Fruit fly (Drosophila melanogaster) whole organism, embryonic: ENCODE measurements around the gene Gorab.

ENCODE experiments used
- Adf1 ChIP-seq: fragments of 200-800 bp; sonication (Bioruptor generic); IDR thresholded peaks from 2 replicates; pipeline ENCODE4 v1.3.6; 2022; ENCODE audit warnings: missing biosample characterization, missing genetic modification characterization
- Aef1 ChIP-seq: fragments of 200-800 bp; sonication (Bioruptor generic); IDR thresholded peaks from 3 replicates; pipeline ENCODE4 v1.3.6; 2022; ENCODE audit warnings: missing biosample characterization, missing genetic modification characterization
- BEAF-32 ChIP-seq: fragments of 200-800 bp; sonication (Bioruptor generic); optimal IDR thresholded peaks from 3 replicates; lab custom pipeline; 2017; ENCODE audit warnings: missing biosample characterization, missing genetic modification characterization, mild to moderate bottlenecking, moderate library complexity, missing genetic modification reagents
- CG1024 ChIP-seq: fragments of 200-800 bp; sonication (Bioruptor generic); IDR thresholded peaks from 2 replicates; pipeline ENCODE4 v1.3.6; 2022; ENCODE audit warnings: missing biosample characterization, missing genetic modification characterization
- CG11085 ChIP-seq: fragments of 200-800 bp; sonication (Bioruptor generic); IDR thresholded peaks from 2 replicates; pipeline ENCODE4 v1.3.6; 2022; ENCODE audit warnings: missing biosample characterization, missing genetic modification characterization
- CG11398 ChIP-seq: fragments of 200-800 bp; sonication (Bioruptor generic); optimal IDR thresholded peaks from 2 replicates; lab custom pipeline; 2016; ENCODE audit warnings: missing biosample characterization, missing genetic modification characterization
- CG12769 ChIP-seq: fragments of 200-800 bp; sonication (Bioruptor generic); optimal IDR thresholded peaks from 2 replicates; lab custom pipeline; 2019; ENCODE audit warnings: missing biosample characterization, mild to moderate bottlenecking, missing genetic modification characterization, moderate library complexity
- CG13287 ChIP-seq: fragments of 200-800 bp; sonication (Bioruptor generic); IDR thresholded peaks from 2 replicates; pipeline ENCODE4 v1.3.6; 2022; ENCODE audit warnings: missing biosample characterization, missing genetic modification characterization; ENCODE audit not compliant: partially characterized antibody
- CG1603 ChIP-seq: fragments of 200-800 bp; sonication (Bioruptor generic); optimal IDR thresholded peaks from 2 replicates; lab custom pipeline; 2019; ENCODE audit warnings: missing biosample characterization, mild to moderate bottlenecking, missing genetic modification characterization, moderate library complexity
- CG16815 ChIP-seq: fragments of 200-800 bp; sonication (Bioruptor generic); optimal IDR thresholded peaks from 3 replicates; lab custom pipeline; 2017; ENCODE audit warnings: missing biosample characterization, mild to moderate bottlenecking, missing genetic modification characterization
- CG17359 ChIP-seq: fragments of 200-800 bp; sonication (Bioruptor generic); optimal IDR thresholded peaks from 3 replicates; lab custom pipeline; 2018; ENCODE audit warnings: missing biosample characterization, mild to moderate bottlenecking, missing genetic modification characterization, moderate library complexity
- CG18262 ChIP-seq: fragments of 200-800 bp; optimal IDR thresholded peaks from 3 replicates; lab custom pipeline; 2019; ENCODE audit warnings: missing biosample characterization, mild to moderate bottlenecking, missing genetic modification characterization, moderate library complexity
- CG1832 ChIP-seq: fragments of 200-800 bp; sonication (Bioruptor generic); optimal IDR thresholded peaks from 2 replicates; lab custom pipeline; 2017; ENCODE audit warnings: missing biosample characterization, mild to moderate bottlenecking, missing genetic modification characterization, inconsistent platforms
- CG32532 ChIP-seq: fragments of 200-800 bp; sonication (Bioruptor generic); IDR thresholded peaks from 2 replicates; pipeline ENCODE4 v1.3.6; 2022; ENCODE audit warnings: missing biosample characterization, missing genetic modification characterization
- CG32767 ChIP-seq: fragments of 200-800 bp; sonication (Bioruptor generic); IDR thresholded peaks from 2 replicates; pipeline ENCODE4 v1.3.6; 2022; ENCODE audit warnings: missing biosample characterization, missing genetic modification characterization
- CG3726 ChIP-seq: fragments of 200-800 bp; sonication (Bioruptor generic); IDR thresholded peaks from 3 replicates; pipeline ENCODE4, ENCODE4 v1.3.6; 2022; ENCODE audit warnings: missing biosample characterization, missing genetic modification characterization
- CG6791 ChIP-seq: fragments of 200-800 bp; sonication (Bioruptor generic); IDR thresholded peaks from 3 replicates; pipeline ENCODE4 v1.3.6; 2022; ENCODE audit warnings: missing biosample characterization, missing genetic modification characterization; ENCODE audit not compliant: partially characterized antibody
- CG8359 ChIP-seq: fragments of 200-800 bp; sonication (Bioruptor generic); optimal IDR thresholded peaks from 2 replicates; lab custom pipeline; 2017; ENCODE audit warnings: missing biosample characterization, mild to moderate bottlenecking, missing genetic modification characterization, borderline replicate concordance
- Drgx ChIP-seq: fragments of 200-800 bp; sonication (Bioruptor generic); IDR thresholded peaks from 2 replicates; pipeline ENCODE4 v1.3.6; 2022; ENCODE audit warnings: missing biosample characterization, missing genetic modification characterization
- Ets65A ChIP-seq: fragments of 200-800 bp; sonication (Bioruptor generic); peaks from one replicate; lab custom pipeline; 2016; ENCODE audit warnings: missing biosample characterization, missing genetic modification characterization
- Ets97D ChIP-seq: fragments of 200-800 bp; sonication (Bioruptor generic); optimal IDR thresholded peaks from 3 replicates; lab custom pipeline; 2016; ENCODE audit warnings: missing biosample characterization, missing genetic modification characterization
- GATAe ChIP-seq: fragments of 200-800 bp; sonication (Bioruptor generic); conservative IDR thresholded peaks from 2 replicates; pipeline ENCODE4 v1.3.6; 2022; ENCODE audit warnings: missing biosample characterization, missing genetic modification characterization
- HLH3B ChIP-seq: fragments of 200-800 bp; sonication (Bioruptor generic); IDR thresholded peaks from 2 replicates; pipeline ENCODE4 v1.3.6; 2022; ENCODE audit warnings: missing biosample characterization, missing genetic modification characterization
- Hmr ChIP-seq: fragments of 200-800 bp; sonication (Bioruptor generic); optimal IDR thresholded peaks from 3 replicates; lab custom pipeline; 2017; ENCODE audit warnings: mild to moderate bottlenecking, missing biosample characterization, missing genetic modification reagents, missing genetic modification characterization
- Hr39 ChIP-seq: fragments of >200 bp; optimal IDR thresholded peaks from 2 replicates; lab custom pipeline; 2017
- MESR4 ChIP-seq: fragments of 200-800 bp; sonication (Bioruptor generic); optimal IDR thresholded peaks from 2 replicates; lab custom pipeline; 2018; ENCODE audit warnings: missing biosample characterization, mild to moderate bottlenecking, missing genetic modification characterization, moderate library complexity
- MTF-1 ChIP-seq: fragments of 200-800 bp; sonication (Bioruptor generic); optimal IDR thresholded peaks from 2 replicates; lab custom pipeline; 2018; ENCODE audit warnings: missing biosample characterization, mild to moderate bottlenecking, missing genetic modification characterization, borderline replicate concordance
- Sry-β ChIP-seq: fragments of 200-800 bp; sonication (Bioruptor generic); optimal IDR thresholded peaks from 2 replicates; lab custom pipeline; 2018; ENCODE audit warnings: missing biosample characterization, mild to moderate bottlenecking, missing genetic modification characterization, moderate library complexity
- Taf1 ChIP-seq: fragments of 200-800 bp; sonication (Bioruptor generic); IDR thresholded peaks from 2 replicates; pipeline ENCODE4 v1.3.6; 2022; ENCODE audit warnings: missing biosample characterization, missing genetic modification characterization
- Tbp ChIP-seq: fragments of >200 bp; optimal IDR thresholded peaks from 2 replicates; lab custom pipeline; 2018; ENCODE audit warnings: missing biosample characterization, missing genetic modification characterization
- Xbp1 ChIP-seq: fragments of 200-800 bp; sonication (Bioruptor generic); optimal IDR thresholded peaks from 3 replicates; lab custom pipeline; 2016; ENCODE audit warnings: missing biosample characterization, mild to moderate bottlenecking, missing genetic modification characterization
- bab2 ChIP-seq: fragments of 200-800 bp; sonication (Bioruptor generic); optimal IDR thresholded peaks from 2 replicates; lab custom pipeline; 2016; ENCODE audit warnings: missing biosample characterization, missing genetic modification characterization
- bbx ChIP-seq: fragments of 200-800 bp; sonication (Bioruptor generic); IDR thresholded peaks from 2 replicates; pipeline ENCODE4 v1.3.6; 2022; ENCODE audit warnings: missing biosample characterization, missing genetic modification characterization; ENCODE audit not compliant: partially characterized antibody
- chinmo ChIP-seq: fragments of 200-800 bp; sonication (Bioruptor generic); IDR thresholded peaks from 4 replicates; pipeline ENCODE4 v1.3.6; 2022; ENCODE audit warnings: missing biosample characterization, missing genetic modification characterization; ENCODE audit not compliant: partially characterized antibody
- corto ChIP-seq: fragments of 200-800 bp; sonication (Bioruptor generic); optimal IDR thresholded peaks from 2 replicates; lab custom pipeline; 2016; ENCODE audit warnings: missing biosample characterization, mild to moderate bottlenecking, missing genetic modification characterization, moderate library complexity
- dm ChIP-seq: fragments of 200-800 bp; sonication (Bioruptor generic); optimal IDR thresholded peaks from 3 replicates; lab custom pipeline; 2016; ENCODE audit warnings: missing biosample characterization, missing genetic modification characterization
- en ChIP-seq: fragments of 200-800 bp; sonication (Bioruptor generic); optimal IDR thresholded peaks from 2 replicates; lab custom pipeline; 2016; ENCODE audit warnings: missing biosample characterization, missing genetic modification characterization
- eyg ChIP-seq: fragments of 200-800 bp; sonication (Bioruptor generic); optimal IDR thresholded peaks from 3 replicates; lab custom pipeline; 2016; ENCODE audit warnings: missing biosample characterization, missing genetic modification characterization
- fd64A ChIP-seq: fragments of 200-800 bp; sonication (Bioruptor generic); optimal IDR thresholded peaks from 3 replicates; lab custom pipeline; 2018; ENCODE audit warnings: missing biosample characterization, mild to moderate bottlenecking, missing genetic modification characterization
- gcm ChIP-seq: fragments of 200-800 bp; sonication (Bioruptor generic); optimal IDR thresholded peaks from 2 replicates; lab custom pipeline; 2019; ENCODE audit warnings: missing biosample characterization, mild to moderate bottlenecking, missing genetic modification characterization, moderate library complexity
- ken ChIP-seq: fragments of 200-800 bp; sonication (Bioruptor generic); IDR thresholded peaks from 3 replicates; pipeline ENCODE4 v1.3.6; 2022; ENCODE audit warnings: missing biosample characterization, missing genetic modification characterization
- lmd ChIP-seq: fragments of 200-800 bp; sonication (Bioruptor generic); IDR thresholded peaks from 2 replicates; pipeline ENCODE4 v1.3.6; 2022; ENCODE audit warnings: missing biosample characterization, missing genetic modification characterization
- mld ChIP-seq: fragments of 200-800 bp; sonication (Bioruptor generic); IDR thresholded peaks from 3 replicates; pipeline ENCODE4 v1.3.6; 2022; ENCODE audit warnings: missing biosample characterization, missing genetic modification characterization; ENCODE audit not compliant: partially characterized antibody
- nerfin-2 ChIP-seq: fragments of 200-800 bp; sonication (Bioruptor generic); IDR thresholded peaks from 2 replicates; pipeline ENCODE4 v1.3.6; 2022; ENCODE audit warnings: missing biosample characterization, missing genetic modification characterization; ENCODE audit not compliant: partially characterized antibody
- rib ChIP-seq: fragments of 200-800 bp; sonication (Bioruptor generic); IDR thresholded peaks from 2 replicates; pipeline ENCODE4 v1.3.6; 2022; ENCODE audit warnings: missing biosample characterization, missing genetic modification characterization
- sim ChIP-seq: fragments of 200-800 bp; sonication (Bioruptor generic); IDR thresholded peaks from 2 replicates; pipeline ENCODE4 v1.3.6; 2022; ENCODE audit warnings: missing biosample characterization, missing genetic modification characterization
- sqz ChIP-seq: fragments of 200-800 bp; sonication (Bioruptor generic); optimal IDR thresholded peaks from 3 replicates; lab custom pipeline; 2018; ENCODE audit warnings: missing biosample characterization, mild to moderate bottlenecking, missing genetic modification characterization
- tio ChIP-seq: fragments of 200-800 bp; sonication (Bioruptor generic); optimal IDR thresholded peaks from 2 replicates; lab custom pipeline; 2017; ENCODE audit warnings: missing biosample characterization, missing genetic modification characterization, inconsistent platforms
- tna ChIP-seq: fragments of 200-800 bp; sonication (Bioruptor generic); IDR thresholded peaks from 2 replicates; pipeline ENCODE4 v1.3.6; 2022; ENCODE audit warnings: missing biosample characterization, missing genetic modification characterization; ENCODE audit not compliant: partially characterized antibody
- wek ChIP-seq: fragments of 200-800 bp; sonication (Bioruptor generic); optimal IDR thresholded peaks from 3 replicates; lab custom pipeline; 2018; ENCODE audit warnings: missing biosample characterization, mild to moderate bottlenecking, missing genetic modification characterization, moderate library complexity

Gorab gene

DNA sequence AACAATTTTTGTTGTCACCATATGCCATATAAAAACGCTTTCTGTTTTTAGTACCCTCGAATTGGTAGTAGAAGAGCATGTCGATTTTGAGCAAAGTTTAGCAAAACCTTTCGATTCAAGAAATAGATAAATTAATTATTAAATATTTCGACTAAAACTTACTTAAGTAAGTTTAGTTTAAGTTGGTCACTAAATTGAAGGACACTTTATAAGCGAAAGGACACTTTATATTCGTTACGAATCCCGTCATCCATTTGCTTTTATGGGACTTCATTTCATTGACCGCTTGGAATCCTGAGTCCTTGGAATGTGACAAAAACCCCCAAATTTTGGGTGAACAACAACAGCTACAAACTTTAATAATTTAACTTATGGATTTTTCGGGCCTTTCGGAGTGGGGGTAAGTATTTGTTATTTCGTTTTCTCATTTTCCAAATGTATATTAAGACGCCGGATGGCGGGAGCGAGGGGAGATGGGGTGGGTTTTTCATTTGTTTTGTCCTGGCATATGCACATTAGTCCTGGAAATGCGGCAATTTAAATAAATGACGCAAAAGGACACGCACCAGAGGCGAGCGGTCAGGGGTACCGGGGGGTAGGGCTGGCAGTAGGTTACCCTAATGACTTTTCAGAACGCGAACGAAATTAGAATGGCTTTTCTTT is 30.4 kb upstream of the Gorab start (continued):
- no peak for TF ChIP-seq CG11398
- peak; percentile 16 for TF ChIP-seq CG1603 (tag; lab: Kevin White, UChicago)
- no peak for TF ChIP-seq mld
- no peak for TF ChIP-seq dm (GFP tag; lab: Kevin White, UChicago)
- TF ChIP-seq Hr39 (lab: Kevin White, UChicago), result no peak
- peak; percentile 55 for TF ChIP-seq CG17359 (tag; lab: Kevin White, UChicago)
- no peak for TF ChIP-seq CG13287
- TF ChIP-seq CG16815, result peak; percentile 3
- TF ChIP-seq HLH3B (GFP tag; lab: Robert Waterston, UW), result no peak
- no peak for TF ChIP-seq Tbp (GFP tag; lab: Kevin White, UChicago)
- no peak for TF ChIP-seq CG11085 (GFP tag; lab: Robert Waterston, UW)
- no peak for TF ChIP-seq en (GFP tag; lab: Kevin White, UChicago)
- no peak for TF ChIP-seq CG8359 (GFP tag; lab: Kevin White, UChicago)
- no peak for TF ChIP-seq wek
- TF ChIP-seq Drgx, result no peak
- TF ChIP-seq Aef1 (GFP tag; lab: Robert Waterston, UW), result no peak
- no peak for TF ChIP-seq bbx (GFP tag; lab: Robert Waterston, UW)
- peak; percentile 12; the same call in 1 of the 2 replicates for TF ChIP-seq CG32532 (GFP tag; lab: Robert Waterston, UW)
- TF ChIP-seq CG1832 (GFP tag; lab: Kevin White, UChicago), result no peak
- TF ChIP-seq GATAe (GFP tag; lab: Robert Waterston, UW), result no peak
- TF ChIP-seq tna (GFP tag; lab: Robert Waterston, UW), result no peak
- TF ChIP-seq eyg (GFP tag; lab: Kevin White, UChicago), result no peak
- peak; percentile 12 for TF ChIP-seq tio (GFP tag; lab: Kevin White, UChicago)
- no peak for TF ChIP-seq CG32767 (GFP tag; lab: Robert Waterston, UW)
- no peak for TF ChIP-seq nerfin-2
- peak; percentile 81 for TF ChIP-seq Ets65A (GFP tag; lab: Kevin White, UChicago)
- TF ChIP-seq Xbp1 (GFP tag; lab: Kevin White, UChicago), result peak; percentile 46
- TF ChIP-seq gcm (GFP tag; lab: Kevin White, UChicago), result no peak
- TF ChIP-seq CG3726 (GFP tag; lab: Robert Waterston, UW), result 0 out of 3 replicates have a peak, but pooled peaks have one; percentile 9
- no peak for TF ChIP-seq CG6791 (GFP tag; lab: Robert Waterston, UW)
- TF ChIP-seq BEAF-32 (GFP tag; lab: Kevin White, UChicago), result no peak
- TF ChIP-seq Ets97D, result no peak
- no peak for TF ChIP-seq sim
- no peak for TF ChIP-seq sqz (GFP tag; lab: Kevin White, UChicago)
- 0 out of 2 replicates have a peak, but pooled peaks have one; percentile 17 for TF ChIP-seq lmd
- TF ChIP-seq Sry-β (GFP tag; lab: Kevin White, UChicago), result no peak
- no peak for TF ChIP-seq MESR4 (GFP tag; lab: Kevin White, UChicago)
- peak; percentile 56 for TF ChIP-seq CG18262
- TF ChIP-seq rib, result no peak
- TF ChIP-seq fd64A (GFP tag; lab: Kevin White, UChicago), result no peak
- no peak for TF ChIP-seq bab2
- no peak for TF ChIP-seq ken
- TF ChIP-seq MTF-1 (GFP tag; lab: Kevin White, UChicago), result no peak
- TF ChIP-seq corto (GFP tag; lab: Kevin White, UChicago), result no peak
- no peak for TF ChIP-seq CG12769 (tag; lab: Kevin White, UChicago)
- peak; percentile 22 for TF ChIP-seq Hmr
- no peak for TF ChIP-seq CG1024 (GFP tag; lab: Robert Waterston, UW)
- no peak for TF ChIP-seq chinmo (GFP tag; lab: Robert Waterston, UW)
- no peak for TF ChIP-seq Adf1 (GFP tag; lab: Robert Waterston, UW)
- TF ChIP-seq Taf1, result no peak
